Worm (Caenorhabditis elegans) whole organism, young adult: ENCODE data around the gene E02H1.1.

Experiments
- ceh-91 ChIP-seq: fragments of 200-800 bp; sonication (Bioruptor generic); IDR thresholded peaks from 2 replicates; pipeline ENCODE4 v1.3.6; 2022; ENCODE audit warnings: missing genetic modification reagents, missing genetic modification characterization, missing compliant biosample characterization
- efl-1 ChIP-seq: fragments of 150-350 bp; optimal IDR thresholded peaks from 2 replicates; lab custom pipeline; 2014; ENCODE audit warnings: missing biosample characterization, missing genetic modification reagents, missing genetic modification characterization
- hlh-26 ChIP-seq: fragments of 200-800 bp; sonication (Bioruptor generic); conservative IDR thresholded peaks from 2 replicates; pipeline ENCODE4 v1.3.6; 2022; ENCODE audit warnings: missing genetic modification reagents, missing genetic modification characterization, missing compliant biosample characterization
- lir-1 ChIP-seq: fragments of 200-800 bp; sonication (Bioruptor generic); conservative IDR thresholded peaks from 2 replicates; pipeline ENCODE4 v1.3.6; 2022; ENCODE audit warnings: missing genetic modification reagents, missing genetic modification characterization, missing compliant biosample characterization
- nfya-2 ChIP-seq: fragments of 200-800 bp; sonication (Bioruptor generic); IDR thresholded peaks from 2 replicates; pipeline ENCODE4 v1.3.6; 2022; ENCODE audit warnings: missing genetic modification reagents, missing genetic modification characterization, missing compliant biosample characterization
- nhr-90 ChIP-seq: sonication (generic microtip); optimal IDR thresholded peaks from 2 replicates; lab custom pipeline; 2016; ENCODE audit warnings: missing genotype, mild to moderate bottlenecking, missing genetic modification characterization, missing compliant biosample characterization
- pbrm-1 ChIP-seq: fragments of 200-800 bp; sonication (Bioruptor generic); IDR thresholded peaks from 2 replicates; pipeline ENCODE4 v1.3.6; 2022; ENCODE audit warnings: missing genetic modification reagents, missing genetic modification characterization, missing compliant biosample characterization
- rcor-1 ChIP-seq: fragments of 200-800 bp; sonication (Bioruptor generic); IDR thresholded peaks from 2 replicates; pipeline ENCODE4 v1.3.6; 2022; ENCODE audit warnings: missing genetic modification reagents, missing genetic modification characterization, missing compliant biosample characterization
- rpc-1 ChIP-seq, 2 experiments: fragments of 150-350 bp in 1 of 2; sonication (generic microtip) in 1 of 2; optimal IDR thresholded peaks; 2 replicates each; lab custom pipeline; 2014 to 2018; ENCODE audit warnings: missing biosample characterization in 1 of 2, missing genetic modification characterization in 1 of 2, missing genetic modification reagents in 1 of 2, missing genotype in 1 of 2
- snpc-4 ChIP-seq, 5 experiments: fragments of 150-350 bp in 1 of 5; sonication (generic microtip) in 4 of 5; optimal IDR thresholded peaks; 2 replicates each; lab custom pipeline; 2014 to 2018; ENCODE audit warnings: missing genetic modification characterization in 5 of 5, missing biosample characterization in 3 of 5, antibody characterized with exemption in 2 of 5, mild to moderate bottlenecking in 2 of 5, missing compliant biosample characterization in 2 of 5, missing genotype in 2 of 5, moderate library complexity in 2 of 5, missing genetic modification reagents in 1 of 5
- unc-130 ChIP-seq: sonication (generic microtip); optimal IDR thresholded peaks from 2 replicates; lab custom pipeline; 2016; ENCODE audit warnings: missing genetic modification reagents, missing genetic modification characterization, missing compliant biosample characterization

ce11 chrII:9609296-9609695 is 18.3 kb upstream of the E02H1.1 start, which contains the start of gene pap-2:
- TF ChIP-seq snpc-4 (GFP tag; optimal IDR thresholded peaks at IDR 0.05; lab: Kevin White, UChicago), result no peak
- no peak for TF ChIP-seq snpc-4 (tag; optimal IDR thresholded peaks at IDR 0.05; lab: Kevin White, UChicago)
- TF ChIP-seq efl-1 (GFP tag; lab: Kevin White, UChicago), result no peak
- no peak for TF ChIP-seq hlh-26 (GFP tag; lab: Robert Waterston, UW)
- no peak for TF ChIP-seq rcor-1 (GFP tag; lab: Robert Waterston, UW)
- no peak for TF ChIP-seq pbrm-1 (GFP tag; lab: Robert Waterston, UW)
- no peak for TF ChIP-seq nfya-2 (GFP tag; lab: Robert Waterston, UW)
- TF ChIP-seq unc-130 (GFP tag; lab: Kevin White, UChicago), result no peak
- TF ChIP-seq rpc-1 (optimal IDR thresholded peaks at IDR 0.05; lab: Kevin White, UChicago), result no peak
- no peak for TF ChIP-seq rpc-1 (tag; optimal IDR thresholded peaks at IDR 0.05; lab: Kevin White, UChicago)
- TF ChIP-seq lir-1 (GFP tag; lab: Robert Waterston, UW), result no peak
- no peak for TF ChIP-seq nhr-90 (tag; lab: Kevin White, UChicago)
- no peak for TF ChIP-seq ceh-91
